Fruit fly (Drosophila melanogaster) whole organism, embryonic: Measurements from ENCODE around the gene Plzf.

Source experiments
- ATbp ChIP-seq: fragments of 200-800 bp; sonication (Bioruptor generic); optimal IDR thresholded peaks from 2 replicates; lab custom pipeline; 2017; ENCODE audit warnings: missing biosample characterization, mild to moderate bottlenecking, missing genetic modification characterization, missing genetic modification reagents
- Atf3 ChIP-seq: fragments of 200-800 bp; sonication (Bioruptor generic); optimal IDR thresholded peaks from 3 replicates; lab custom pipeline; 2016; ENCODE audit warnings: missing biosample characterization, missing genetic modification characterization
- Awh ChIP-seq: fragments of 200-800 bp; sonication (Bioruptor generic); IDR thresholded peaks from 2 replicates; pipeline ENCODE4, ENCODE4 v1.3.6; 2022; ENCODE audit warnings: missing biosample characterization, missing genetic modification characterization
- CG1024 ChIP-seq: fragments of 200-800 bp; sonication (Bioruptor generic); IDR thresholded peaks from 2 replicates; pipeline ENCODE4 v1.3.6; 2022; ENCODE audit warnings: missing biosample characterization, missing genetic modification characterization
- CG11398 ChIP-seq: fragments of 200-800 bp; sonication (Bioruptor generic); optimal IDR thresholded peaks from 2 replicates; lab custom pipeline; 2016; ENCODE audit warnings: missing biosample characterization, missing genetic modification characterization
- CG12236 ChIP-seq: fragments of 200-800 bp; sonication (Bioruptor generic); optimal IDR thresholded peaks from 2 replicates; lab custom pipeline; 2016; ENCODE audit warnings: missing biosample characterization, missing genetic modification characterization
- CG13624 ChIP-seq: fragments of 200-800 bp; sonication (Bioruptor generic); optimal IDR thresholded peaks from 2 replicates; lab custom pipeline; 2016; ENCODE audit warnings: missing biosample characterization, missing genetic modification characterization
- CG14441 ChIP-seq: fragments of 200-800 bp; sonication (Bioruptor generic); IDR thresholded peaks from 2 replicates; pipeline ENCODE4 v1.3.6; 2022; ENCODE audit warnings: missing biosample characterization, missing genetic modification characterization
- CG14710 ChIP-seq: fragments of 200-800 bp; sonication (Bioruptor generic); optimal IDR thresholded peaks from 3 replicates; lab custom pipeline; 2019; ENCODE audit warnings: missing biosample characterization, mild to moderate bottlenecking, missing genetic modification characterization, moderate library complexity
- CG15696 ChIP-seq: fragments of 200-800 bp; sonication (Bioruptor generic); optimal IDR thresholded peaks from 2 replicates; lab custom pipeline; 2019; ENCODE audit warnings: missing biosample characterization, mild to moderate bottlenecking, missing genetic modification characterization, moderate library complexity
- CG16813 ChIP-seq: fragments of 200-800 bp; sonication (Bioruptor generic); IDR thresholded peaks from 3 replicates; pipeline ENCODE4 v1.3.6; 2022; ENCODE audit warnings: missing biosample characterization, missing genetic modification characterization; ENCODE audit not compliant: partially characterized antibody
- CG18619 ChIP-seq: fragments of 200-800 bp; sonication (Bioruptor generic); optimal IDR thresholded peaks from 3 replicates; lab custom pipeline; 2017; ENCODE audit warnings: missing biosample characterization, mild to moderate bottlenecking, missing genetic modification characterization
- CG18764 ChIP-seq: fragments of 200-800 bp; sonication (Bioruptor generic); optimal IDR thresholded peaks from 3 replicates; lab custom pipeline; 2016; ENCODE audit warnings: missing biosample characterization, missing genetic modification characterization
- CG30403 ChIP-seq: fragments of 200-800 bp; sonication (Bioruptor generic); optimal IDR thresholded peaks from 3 replicates; lab custom pipeline; 2016; ENCODE audit warnings: missing biosample characterization, missing genetic modification characterization
- CG32532 ChIP-seq: fragments of 200-800 bp; sonication (Bioruptor generic); IDR thresholded peaks from 2 replicates; pipeline ENCODE4 v1.3.6; 2022; ENCODE audit warnings: missing biosample characterization, missing genetic modification characterization
- CG3281 ChIP-seq: fragments of 200-800 bp; sonication (Bioruptor generic); optimal IDR thresholded peaks from 3 replicates; lab custom pipeline; 2017; ENCODE audit warnings: missing biosample characterization, mild to moderate bottlenecking, missing genetic modification characterization
- CG34422 ChIP-seq: fragments of 200-800 bp; sonication (Bioruptor generic); IDR thresholded peaks from 3 replicates; pipeline ENCODE4 v1.3.6; 2022; ENCODE audit warnings: missing biosample characterization, missing genetic modification characterization
- CG4328 ChIP-seq: fragments of 200-800 bp; sonication (Bioruptor generic); optimal IDR thresholded peaks from 3 replicates; lab custom pipeline; 2017; ENCODE audit warnings: missing biosample characterization, missing genetic modification reagents, missing genetic modification characterization
- CG8765 ChIP-seq: fragments of 200-800 bp; sonication (Bioruptor generic); IDR thresholded peaks from 2 replicates; pipeline ENCODE4 v1.3.6; 2022; ENCODE audit warnings: missing biosample characterization, missing genetic modification characterization
- Dip2 ChIP-seq: fragments of 200-800 bp; sonication (Bioruptor generic); IDR thresholded peaks from 2 replicates; pipeline ENCODE4 v1.3.6; 2022; ENCODE audit warnings: missing biosample characterization, missing genetic modification characterization
- Doc3 ChIP-seq: fragments of 200-800 bp; sonication (Bioruptor generic); IDR thresholded peaks from 3 replicates; pipeline ENCODE4 v1.3.6; 2022; ENCODE audit warnings: missing biosample characterization, missing genetic modification characterization; ENCODE audit not compliant: partially characterized antibody
- E2f2 ChIP-seq: fragments of 200-800 bp; sonication (Bioruptor generic); IDR thresholded peaks from 2 replicates; pipeline ENCODE4 v1.3.6; 2022; ENCODE audit warnings: missing biosample characterization, missing genetic modification characterization
- H2.0 ChIP-seq: fragments of 200-800 bp; sonication (Bioruptor generic); IDR thresholded peaks from 2 replicates; pipeline ENCODE4 v1.3.6; 2022; ENCODE audit warnings: missing biosample characterization, missing genetic modification characterization
- Hmr ChIP-seq: fragments of 200-800 bp; sonication (Bioruptor generic); optimal IDR thresholded peaks from 3 replicates; lab custom pipeline; 2017; ENCODE audit warnings: mild to moderate bottlenecking, missing biosample characterization, missing genetic modification reagents, missing genetic modification characterization
- Hr3 ChIP-seq: fragments of 200-800 bp; sonication (Bioruptor generic); optimal IDR thresholded peaks from 3 replicates; lab custom pipeline; 2016; ENCODE audit warnings: missing biosample characterization, missing genetic modification characterization
- Lim3 ChIP-seq: fragments of 200-800 bp; sonication (Bioruptor generic); IDR thresholded peaks from 2 replicates; pipeline ENCODE4 v1.3.6; 2022; ENCODE audit warnings: missing biosample characterization, missing genetic modification characterization
- Max ChIP-seq: fragments of 200-800 bp; sonication (Bioruptor generic); optimal IDR thresholded peaks from 2 replicates; lab custom pipeline; 2016; ENCODE audit warnings: missing biosample characterization, mild to moderate bottlenecking, missing genetic modification characterization
- NK7.1 ChIP-seq: fragments of 200-800 bp; sonication (Bioruptor generic); optimal IDR thresholded peaks from 3 replicates; lab custom pipeline; 2016; ENCODE audit warnings: missing biosample characterization, missing genetic modification characterization
- Trl ChIP-seq, 3 experiments: fragments of >200 bp in 2 of 3; fragments of 200-800 bp in 1 of 3; sonication (Bioruptor generic) in 1 of 3; optimal IDR thresholded peaks; 2 replicates in 1 of 3; 3 replicates in 2 of 3; lab custom pipeline; 2016 to 2017; ENCODE audit warnings: missing biosample characterization in 1 of 3, missing genetic modification characterization in 1 of 3
- aop ChIP-seq: fragments of 200-800 bp; sonication (Bioruptor generic); IDR thresholded peaks from 2 replicates; pipeline ENCODE4 v1.3.6; 2022; ENCODE audit warnings: missing biosample characterization, missing genetic modification characterization
- chinmo ChIP-seq: fragments of 200-800 bp; sonication (Bioruptor generic); IDR thresholded peaks from 4 replicates; pipeline ENCODE4 v1.3.6; 2022; ENCODE audit warnings: missing biosample characterization, missing genetic modification characterization; ENCODE audit not compliant: partially characterized antibody
- dmrt11E ChIP-seq: fragments of 200-800 bp; sonication (Bioruptor generic); optimal IDR thresholded peaks from 3 replicates; lab custom pipeline; 2018; ENCODE audit warnings: missing biosample characterization, mild to moderate bottlenecking, missing genetic modification characterization, moderate library complexity
- fru ChIP-seq: fragments of >200 bp; optimal IDR thresholded peaks from 2 replicates; lab custom pipeline; 2017
- gem ChIP-seq: fragments of 200-800 bp; sonication (Bioruptor generic); optimal IDR thresholded peaks from 2 replicates; lab custom pipeline; 2019; ENCODE audit warnings: missing biosample characterization, mild to moderate bottlenecking, missing genetic modification characterization, moderate library complexity
- insv ChIP-seq, 2 experiments: fragments of 200-800 bp; sonication (Bioruptor generic); optimal IDR thresholded peaks; 3 replicates each; lab custom pipeline; 2016 to 2018; ENCODE audit warnings: missing biosample characterization in 2 of 2, missing genetic modification characterization in 2 of 2
- jumu ChIP-seq: fragments of 200-800 bp; sonication (Bioruptor generic); optimal IDR thresholded peaks from 3 replicates; lab custom pipeline; 2016; ENCODE audit warnings: missing biosample characterization, missing genetic modification characterization
- mld ChIP-seq: fragments of 200-800 bp; sonication (Bioruptor generic); IDR thresholded peaks from 3 replicates; pipeline ENCODE4 v1.3.6; 2022; ENCODE audit warnings: missing biosample characterization, missing genetic modification characterization; ENCODE audit not compliant: partially characterized antibody
- odd ChIP-seq: fragments of 200-800 bp; sonication (Bioruptor generic); optimal IDR thresholded peaks from 2 replicates; lab custom pipeline; 2017; ENCODE audit warnings: missing biosample characterization, mild to moderate bottlenecking, missing genetic modification characterization
- pan ChIP-seq, 4 experiments: fragments of >200 bp in 3 of 4; fragments of 200-800 bp in 1 of 4; sonication (Bioruptor generic) in 1 of 4; optimal IDR thresholded peaks in 3 of 4; IDR thresholded peaks in 1 of 4; 2 replicates each; pipeline versions ENCODE4 v1.3.6 to Lab custom; 2017 to 2022; ENCODE audit warnings: missing biosample characterization in 2 of 4, missing genetic modification characterization in 2 of 4, mixed read lengths in 1 of 4
- run ChIP-seq: fragments of 200-800 bp; sonication (Bioruptor generic); optimal IDR thresholded peaks from 3 replicates; lab custom pipeline; 2018; ENCODE audit warnings: missing biosample characterization, mild to moderate bottlenecking, missing genetic modification characterization
- slp2 ChIP-seq: fragments of 200-800 bp; sonication (Bioruptor generic); optimal IDR thresholded peaks from 2 replicates; lab custom pipeline; 2016; ENCODE audit warnings: missing biosample characterization, missing genetic modification characterization
- sna ChIP-seq: fragments of 200-800 bp; sonication (Bioruptor generic); IDR thresholded peaks from 2 replicates; pipeline ENCODE4 v1.3.6; 2022; ENCODE audit warnings: missing biosample characterization, missing genetic modification characterization; ENCODE audit not compliant: partially characterized antibody
- so ChIP-seq: fragments of 200-800 bp; sonication (Bioruptor generic); IDR thresholded peaks from 3 replicates; pipeline ENCODE4 v1.3.6; 2022; ENCODE audit warnings: missing biosample characterization, missing genetic modification characterization
- tin ChIP-seq: fragments of 200-800 bp; sonication (Bioruptor generic); optimal IDR thresholded peaks from 3 replicates; lab custom pipeline; 2016; ENCODE audit warnings: missing biosample characterization, missing genetic modification characterization
- unc-4 ChIP-seq: fragments of 200-800 bp; sonication (Bioruptor generic); IDR thresholded peaks from 2 replicates; pipeline ENCODE4 v1.3.6; 2022; ENCODE audit warnings: missing biosample characterization, missing genetic modification characterization; ENCODE audit not compliant: partially characterized antibody
- yki ChIP-seq: fragments of >200 bp; optimal IDR thresholded peaks from 3 replicates; lab custom pipeline; 2018
- z ChIP-seq: fragments of 200-800 bp; sonication (Bioruptor generic); IDR thresholded peaks from 3 replicates; pipeline ENCODE4 v1.3.6; 2022; ENCODE audit warnings: missing biosample characterization, missing genetic modification characterization

Gene Plzf

dm6 chr2L:12045941-12046855 lies 2.5 kb downstream of the Plzf start, which contains the start of gene CG6770 (continued):
- TF ChIP-seq run, result peak; percentile 72
- peak; percentile 92 for TF ChIP-seq CG13624
- peak; percentile 79 for TF ChIP-seq ATbp (GFP tag; lab: Kevin White, UChicago)
- peak; percentile 88 for TF ChIP-seq Hmr (GFP tag; lab: Kevin White, UChicago)
- TF ChIP-seq yki (lab: Kevin White, UChicago), result no peak
- TF ChIP-seq chinmo (GFP tag; lab: Robert Waterston, UW), result 0 out of 4 replicates have a peak, but pooled peaks have one; percentile 66
- peak; percentile 86 for TF ChIP-seq CG18619 (GFP tag; lab: Kevin White, UChicago)
- TF ChIP-seq CG11398, result peak; percentile 20
- TF ChIP-seq aop (GFP tag; lab: Robert Waterston, UW), result no peak
- TF ChIP-seq z (GFP tag; lab: Robert Waterston, UW), result no peak
- TF ChIP-seq CG32532, result peak; percentile 92
- no peak for TF ChIP-seq Lim3
- TF ChIP-seq CG14710, result peak; percentile 36
- no peak for TF ChIP-seq Dip2 (GFP tag; lab: Robert Waterston, UW)
- no peak for TF ChIP-seq Atf3
- TF ChIP-seq jumu (GFP tag; lab: Kevin White, UChicago), result no peak
- TF ChIP-seq Hr3, result peak; percentile 39
- no peak for TF ChIP-seq dmrt11E
- TF ChIP-seq insv (GFP tag; optimal IDR thresholded peaks at IDR 0.05; lab: Kevin White, UChicago), result peak in 1 of 2 experiments; percentile 51
- TF ChIP-seq Max (GFP tag; lab: Kevin White, UChicago), result peak; percentile 61
- no peak; the same call in none of the 2 replicates for TF ChIP-seq CG1024
- TF ChIP-seq pan (optimal IDR thresholded peaks at IDR 0.05; lab: Kevin White, UChicago), result no peak
- TF ChIP-seq pan (GFP tag; optimal IDR thresholded peaks at IDR 0.05 in 1 of 2, IDR thresholded peaks at IDR 0.05 in 1 of 2), result peak in 1 of 2 experiments; percentile 90
- peak; percentile 87 for TF ChIP-seq gem (tag; lab: Kevin White, UChicago)
- TF ChIP-seq CG18764 (GFP tag; lab: Kevin White, UChicago), result peak; percentile 63
- peak; percentile 80 for TF ChIP-seq CG14441 (GFP tag; lab: Robert Waterston, UW)
- TF ChIP-seq odd (GFP tag; lab: Kevin White, UChicago), result peak; percentile 78
- peak; percentile 77 for TF ChIP-seq CG4328
- TF ChIP-seq slp2 (GFP tag; lab: Kevin White, UChicago), result peak; percentile 38
- no peak for TF ChIP-seq CG12236 (GFP tag; lab: Kevin White, UChicago)
- peak; percentile 12 for TF ChIP-seq CG15696 (tag; lab: Kevin White, UChicago)
- TF ChIP-seq fru (lab: Kevin White, UChicago), result no peak
- TF ChIP-seq CG34422 (GFP tag; lab: Robert Waterston, UW), result peak; percentile 68
- peak; percentile 77 for TF ChIP-seq CG30403 (GFP tag; lab: Kevin White, UChicago)
- peak; percentile 79 for TF ChIP-seq Awh (GFP tag; lab: Robert Waterston, UW)
- TF ChIP-seq NK7.1 (GFP tag; lab: Kevin White, UChicago), result no peak
- peak; percentile 83; the same call in 2 of the 3 replicates for TF ChIP-seq so (GFP tag; lab: Robert Waterston, UW)
- 0 out of 2 replicates have a peak, but pooled peaks have one; percentile 32 for TF ChIP-seq unc-4 (GFP tag; lab: Robert Waterston, UW)
- no peak for TF ChIP-seq CG16813 (GFP tag; lab: Robert Waterston, UW)
- TF ChIP-seq Trl (optimal IDR thresholded peaks at IDR 0.05; lab: Kevin White, UChicago), result peak; percentile 41 to 74
- peak; percentile 43 for TF ChIP-seq Trl (GFP tag; optimal IDR thresholded peaks at IDR 0.05; lab: Kevin White, UChicago)
- 0 out of 2 replicates have a peak, but pooled peaks have one; percentile 28 for TF ChIP-seq sna
- 0 out of 3 replicates have a peak, but pooled peaks have one; percentile 19 for TF ChIP-seq mld (GFP tag; lab: Robert Waterston, UW)
- TF ChIP-seq E2f2 (GFP tag; lab: Robert Waterston, UW), result peak; percentile 74; the same call in 1 of the 2 replicates
- peak; percentile 85 for TF ChIP-seq CG3281 (GFP tag; lab: Kevin White, UChicago)
- no peak for TF ChIP-seq Doc3
- TF ChIP-seq H2.0 (GFP tag; lab: Robert Waterston, UW), result peak; percentile 73
- TF ChIP-seq tin (GFP tag; lab: Kevin White, UChicago), result peak; percentile 48
- 0 out of 2 replicates have a peak, but pooled peaks have one; percentile 13 for TF ChIP-seq CG8765 (GFP tag; lab: Robert Waterston, UW)
